Worm (Caenorhabditis elegans) whole organism, young adult: Measurements from ENCODE around the gene srw-53.

Experiments used
- B0019.2 ChIP-seq: fragments of 200-800 bp; sonication (Bioruptor generic); conservative IDR thresholded peaks from 2 replicates; pipeline ENCODE4 v1.3.6; 2022; ENCODE audit warnings: missing genetic modification reagents, missing genetic modification characterization, missing compliant biosample characterization
- B0035.1 ChIP-seq: sonication (generic microtip); optimal IDR thresholded peaks from 2 replicates; lab custom pipeline; 2016; ENCODE audit warnings: missing genetic modification characterization, mild to moderate bottlenecking, missing compliant biosample characterization, missing genotype, missing genetic modification reagents
- C06A6.2 ChIP-seq: fragments of 200-800 bp; sonication (Bioruptor generic); conservative IDR thresholded peaks from 2 replicates; pipeline ENCODE4 v1.3.6; 2022; ENCODE audit warnings: missing genetic modification characterization, missing compliant biosample characterization
- F10E7.11 ChIP-seq: sonication (generic microtip); optimal IDR thresholded peaks from 2 replicates; lab custom pipeline; 2017; ENCODE audit warnings: mild to moderate bottlenecking, missing genetic modification characterization, moderate library complexity, missing compliant biosample characterization
- F37B4.10 ChIP-seq: fragments of 200-800 bp; sonication (Bioruptor generic); IDR thresholded peaks from 2 replicates; pipeline ENCODE4 v1.3.6; 2022; ENCODE audit warnings: missing genetic modification characterization, missing compliant biosample characterization
- F49E8.2 ChIP-seq: sonication (generic microtip); optimal IDR thresholded peaks from 3 replicates; lab custom pipeline; 2017; ENCODE audit warnings: missing genetic modification characterization, mild to moderate bottlenecking, missing compliant biosample characterization, antibody characterized with exemption, moderate library complexity; ENCODE audit not compliant: insufficient read depth
- F52B5.7 ChIP-seq: sonication (generic microtip); optimal IDR thresholded peaks from 2 replicates; lab custom pipeline; 2016; ENCODE audit warnings: mild to moderate bottlenecking, missing genetic modification characterization, missing compliant biosample characterization
- F57A8.1 ChIP-seq: fragments of 200-800 bp; sonication (Bioruptor generic); optimal IDR thresholded peaks from 2 replicates; lab custom pipeline; 2018; ENCODE audit warnings: mild to moderate bottlenecking, missing genetic modification characterization, moderate library complexity, missing compliant biosample characterization
- F57C9.4 ChIP-seq: sonication (generic microtip); optimal IDR thresholded peaks from 2 replicates; lab custom pipeline; 2017; ENCODE audit warnings: mild to moderate bottlenecking, missing genetic modification characterization, missing compliant biosample characterization
- K12H6.12 ChIP-seq: fragments of 200-800 bp; sonication (Bioruptor generic); optimal IDR thresholded peaks from 2 replicates; lab custom pipeline; 2018; ENCODE audit warnings: mild to moderate bottlenecking, missing genetic modification characterization, missing compliant biosample characterization
- Y53F4B.3 ChIP-seq: fragments of 200-800 bp; sonication (Bioruptor generic); IDR thresholded peaks from 2 replicates; pipeline ENCODE4 v1.3.6; 2022; ENCODE audit warnings: missing genetic modification reagents, missing genetic modification characterization, missing compliant biosample characterization
- Y79H2A.3 ChIP-seq: fragments of 200-800 bp; sonication (Bioruptor generic); conservative IDR thresholded peaks from 2 replicates; pipeline ENCODE4 v1.3.6; 2022; ENCODE audit warnings: missing genetic modification reagents, missing genetic modification characterization, missing compliant biosample characterization
- ZK185.1 ChIP-seq: sonication (generic microtip); optimal IDR thresholded peaks from 2 replicates; lab custom pipeline; 2016; ENCODE audit warnings: mild to moderate bottlenecking, missing genetic modification characterization, missing compliant biosample characterization; ENCODE audit not compliant: poor library complexity, severe bottlenecking
- aptf-2 ChIP-seq: fragments of 200-800 bp; sonication (Bioruptor generic); conservative IDR thresholded peaks from 2 replicates; pipeline ENCODE4 v1.3.6; 2022; ENCODE audit warnings: missing genetic modification reagents, missing genetic modification characterization, missing compliant biosample characterization
- aptf-3 ChIP-seq: fragments of 200-800 bp; sonication (Bioruptor generic); IDR thresholded peaks from 2 replicates; pipeline ENCODE4 v1.3.6; 2022; ENCODE audit warnings: missing genetic modification characterization, missing compliant biosample characterization
- attf-3 ChIP-seq: fragments of 200-800 bp; sonication (Bioruptor generic); conservative IDR thresholded peaks from 2 replicates; pipeline ENCODE4 v1.3.6; 2022; ENCODE audit warnings: missing genetic modification reagents, missing genetic modification characterization, missing compliant biosample characterization
- attf-5 ChIP-seq: fragments of 200-800 bp; sonication (Bioruptor generic); optimal IDR thresholded peaks from 2 replicates; lab custom pipeline; 2018; ENCODE audit warnings: mild to moderate bottlenecking, missing genetic modification characterization, missing compliant biosample characterization
- cebp-2 ChIP-seq: fragments of 200-800 bp; sonication (Bioruptor generic); IDR thresholded peaks from 2 replicates; pipeline ENCODE4 v1.3.6; 2022; ENCODE audit warnings: missing genetic modification characterization, missing compliant biosample characterization
- ceh-27 ChIP-seq: fragments of 200-800 bp; sonication (Bioruptor generic); optimal IDR thresholded peaks from 2 replicates; lab custom pipeline; 2018; ENCODE audit warnings: mild to moderate bottlenecking, missing genetic modification characterization, moderate library complexity, missing compliant biosample characterization
- ceh-40 ChIP-seq: fragments of 200-800 bp; sonication (Bioruptor generic); IDR thresholded peaks from 2 replicates; pipeline ENCODE4 v1.3.6; 2022; ENCODE audit warnings: missing genetic modification characterization, missing compliant biosample characterization
- egl-44 ChIP-seq: fragments of 200-800 bp; sonication (Bioruptor generic); IDR thresholded peaks from 2 replicates; pipeline ENCODE4 v1.3.6; 2022; ENCODE audit warnings: missing genetic modification reagents, missing genetic modification characterization, missing compliant biosample characterization
- egrh-3 ChIP-seq: fragments of 200-800 bp; sonication (Bioruptor generic); IDR thresholded peaks from 2 replicates; pipeline ENCODE4 v1.3.6; 2022; ENCODE audit warnings: missing genetic modification reagents, missing genetic modification characterization, missing compliant biosample characterization
- hrde-1 ChIP-seq: sonication (generic microtip); optimal IDR thresholded peaks from 2 replicates; lab custom pipeline; 2016; ENCODE audit warnings: missing genetic modification characterization, mild to moderate bottlenecking, missing compliant biosample characterization, moderate library complexity, missing genotype, missing genetic modification reagents, borderline replicate concordance
- hsf-1 ChIP-seq: fragments of 200-800 bp; sonication (Bioruptor generic); IDR thresholded peaks from 2 replicates; pipeline ENCODE4 v1.3.6; 2022; ENCODE audit warnings: missing genetic modification reagents, missing genetic modification characterization, missing compliant biosample characterization
- lin-40 ChIP-seq: sonication (generic microtip); optimal IDR thresholded peaks from 2 replicates; lab custom pipeline; 2016; ENCODE audit warnings: missing genetic modification characterization, mild to moderate bottlenecking, missing compliant biosample characterization, missing genotype, missing genetic modification reagents
- lir-1 ChIP-seq: fragments of 200-800 bp; sonication (Bioruptor generic); conservative IDR thresholded peaks from 2 replicates; pipeline ENCODE4 v1.3.6; 2022; ENCODE audit warnings: missing genetic modification reagents, missing genetic modification characterization, missing compliant biosample characterization
- madf-10 ChIP-seq: sonication (generic microtip); optimal IDR thresholded peaks from 2 replicates; lab custom pipeline; 2016; ENCODE audit warnings: mild to moderate bottlenecking, missing genetic modification characterization, missing compliant biosample characterization
- madf-8 ChIP-seq: fragments of 200-800 bp; sonication (Bioruptor generic); conservative IDR thresholded peaks from 2 replicates; pipeline ENCODE4 v1.3.6; 2022; ENCODE audit warnings: missing genetic modification reagents, missing genetic modification characterization, missing compliant biosample characterization
- nfya-2 ChIP-seq: fragments of 200-800 bp; sonication (Bioruptor generic); IDR thresholded peaks from 2 replicates; pipeline ENCODE4 v1.3.6; 2022; ENCODE audit warnings: missing genetic modification reagents, missing genetic modification characterization, missing compliant biosample characterization
- nhr-90 ChIP-seq: sonication (generic microtip); optimal IDR thresholded peaks from 2 replicates; lab custom pipeline; 2016; ENCODE audit warnings: missing genotype, mild to moderate bottlenecking, missing genetic modification characterization, missing compliant biosample characterization
- rec-8 ChIP-seq, 2 experiments: sonication (generic microtip); optimal IDR thresholded peaks; 2 replicates each; lab custom pipeline; 2016; ENCODE audit warnings: mild to moderate bottlenecking in 2 of 2, missing genetic modification characterization in 2 of 2, missing genetic modification reagents in 2 of 2, missing genotype in 2 of 2, missing biosample characterization in 1 of 2, missing compliant biosample characterization in 1 of 2, moderate library complexity in 1 of 2
- snpc-1.3 ChIP-seq: sonication (generic microtip); optimal IDR thresholded peaks from 2 replicates; lab custom pipeline; 2017; ENCODE audit warnings: missing genetic modification characterization, mild to moderate bottlenecking, missing compliant biosample characterization, antibody characterized with exemption, moderate library complexity, missing genotype, missing genetic modification reagents; ENCODE audit not compliant: insufficient read depth
- snpc-3.4 ChIP-seq: sonication (generic microtip); optimal IDR thresholded peaks from 2 replicates; lab custom pipeline; 2017; ENCODE audit warnings: missing genetic modification characterization, mild to moderate bottlenecking, missing compliant biosample characterization, antibody characterized with exemption, moderate library complexity, missing genotype, missing genetic modification reagents
- snpc-4 ChIP-seq, 5 experiments: fragments of 150-350 bp in 1 of 5; sonication (generic microtip) in 4 of 5; optimal IDR thresholded peaks; 2 replicates each; lab custom pipeline; 2014 to 2018; ENCODE audit warnings: missing genetic modification characterization in 5 of 5, missing biosample characterization in 3 of 5, antibody characterized with exemption in 2 of 5, mild to moderate bottlenecking in 2 of 5, missing compliant biosample characterization in 2 of 5, missing genotype in 2 of 5, moderate library complexity in 2 of 5, missing genetic modification reagents in 1 of 5
- sptf-2 ChIP-seq: fragments of 200-800 bp; sonication (Bioruptor generic); optimal IDR thresholded peaks from 2 replicates; lab custom pipeline; 2018; ENCODE audit warnings: mild to moderate bottlenecking, missing genetic modification characterization, missing compliant biosample characterization
- zim-3 ChIP-seq: sonication (generic microtip); optimal IDR thresholded peaks from 2 replicates; lab custom pipeline; 2017; ENCODE audit warnings: mild to moderate bottlenecking, missing genetic modification characterization, moderate library complexity, missing compliant biosample characterization
- ztf-25 ChIP-seq: fragments of 200-800 bp; sonication (Bioruptor generic); IDR thresholded peaks from 2 replicates; pipeline ENCODE4 v1.3.6; 2022; ENCODE audit warnings: missing genetic modification reagents, missing genetic modification characterization, missing compliant biosample characterization
- ztf-3 ChIP-seq: fragments of 200-800 bp; sonication (Bioruptor generic); optimal IDR thresholded peaks from 2 replicates; lab custom pipeline; 2018; ENCODE audit warnings: mild to moderate bottlenecking, missing genetic modification characterization, missing compliant biosample characterization
- ztf-6 ChIP-seq: fragments of 200-800 bp; sonication (Bioruptor generic); IDR thresholded peaks from 2 replicates; pipeline ENCODE4 v1.3.6; 2022; ENCODE audit warnings: missing genetic modification reagents, missing genetic modification characterization, missing compliant biosample characterization

The srw-53 gene

ce11 chrV:15921102-15921501 lies 22.1 kb upstream of the srw-53 start, which contains the start of gene cdr-1:
cdr-1 (plus strand) TSS chrV:15921309.
- no peak for TF ChIP-seq ceh-40 (GFP tag; lab: Robert Waterston, UW)
- TF ChIP-seq cebp-2 (GFP tag; lab: Robert Waterston, UW): no peak
- TF ChIP-seq egl-44 (GFP tag; lab: Robert Waterston, UW): no peak
- TF ChIP-seq egrh-3 (GFP tag; lab: Robert Waterston, UW): no peak
- no peak for TF ChIP-seq attf-5 (GFP tag; lab: Kevin White, UChicago)
- no peak for TF ChIP-seq lin-40
- TF ChIP-seq ztf-3 (GFP tag; lab: Kevin White, UChicago): no peak
- no peak for TF ChIP-seq snpc-4 (GFP tag; optimal IDR thresholded peaks at IDR 0.05; lab: Kevin White, UChicago)
- TF ChIP-seq snpc-4 (tag; optimal IDR thresholded peaks at IDR 0.05; lab: Kevin White, UChicago): no peak
- TF ChIP-seq madf-8: no peak
- no peak for TF ChIP-seq lir-1 (GFP tag; lab: Robert Waterston, UW)
- TF ChIP-seq F49E8.2: no peak

ce11 chrV:15922979-15923378 lies 20.2 kb upstream of the srw-53 start, which contains the start of gene F35E8.13:
F35E8.13 (plus strand) TSS chrV:15923279.
- no peak for TF ChIP-seq ztf-25
- no peak for TF ChIP-seq F57C9.4
- TF ChIP-seq egl-44 (GFP tag; lab: Robert Waterston, UW): no peak
- TF ChIP-seq aptf-3 (GFP tag; lab: Robert Waterston, UW): no peak
- TF ChIP-seq F37B4.10 (GFP tag; lab: Robert Waterston, UW): no peak
- no peak for TF ChIP-seq attf-3 (GFP tag; lab: Robert Waterston, UW)
- no peak for TF ChIP-seq rec-8 (tag; optimal IDR thresholded peaks at IDR 0.05; lab: Kevin White, UChicago)
- TF ChIP-seq zim-3 (tag; lab: Kevin White, UChicago): no peak
- no peak for TF ChIP-seq ceh-27 (GFP tag; lab: Kevin White, UChicago)
- TF ChIP-seq ZK185.1 (tag; lab: Kevin White, UChicago): no peak
- no peak for TF ChIP-seq K12H6.12 (tag; lab: Kevin White, UChicago)
- TF ChIP-seq sptf-2: no peak
- no peak for TF ChIP-seq attf-5 (GFP tag; lab: Kevin White, UChicago)
- no peak for TF ChIP-seq hsf-1
- no peak for TF ChIP-seq F52B5.7 (tag; lab: Kevin White, UChicago)

- no peak for TF ChIP-seq attf-5 (GFP tag; lab: Kevin White, UChicago)
- TF ChIP-seq F57A8.1: no peak
- no peak for TF ChIP-seq B0035.1 (tag; lab: Kevin White, UChicago)
- TF ChIP-seq C06A6.2: no peak
- TF ChIP-seq hrde-1 (tag; lab: Kevin White, UChicago): no peak
These were observed 18.9 kb upstream of the srw-53 start, which contains the start of gene nhr-108 for ce11 chrV:15924307-15924706. nhr-108 (minus strand) TSS chrV:15924472.

- TF ChIP-seq F52B5.7 (tag; lab: Kevin White, UChicago) (no peak), madf-10 (tag; lab: Kevin White, UChicago) (no peak), nhr-90 (no peak), Y79H2A.3 (GFP tag; lab: Robert Waterston, UW) (no peak), nfya-2 (GFP tag; lab: Robert Waterston, UW) (no peak), ztf-6 (GFP tag; lab: Robert Waterston, UW) (no peak), F10E7.11 (tag; lab: Kevin White, UChicago) (no peak), snpc-3.4 (no peak), aptf-2 (GFP tag; lab: Robert Waterston, UW) (no peak), B0019.2 (no peak), snpc-1.3 (tag; lab: Kevin White, UChicago) (no peak), Y53F4B.3 (GFP tag; lab: Robert Waterston, UW) (no peak)
These were observed 14.9 kb upstream of the srw-53 start, which contains the start of gene pzf-1 for ce11 chrV:15928325-15928724. pzf-1 (minus strand) TSS chrV:15928425.
